Worm (Caenorhabditis elegans) whole organism, mixed stage, embryonic: Measurements from ENCODE around the gene C17C3.6.

Source experiments
- M03D4.4 ChIP-seq: sonication (generic microtip); optimal IDR thresholded peaks from 2 replicates; lab custom pipeline; 2017; ENCODE audit warnings: mild to moderate bottlenecking, missing genetic modification characterization, missing compliant biosample characterization
- ceh-39 ChIP-seq: fragments of 150-350 bp; optimal IDR thresholded peaks from 2 replicates; lab custom pipeline; 2014; ENCODE audit warnings: missing biosample characterization, missing genetic modification characterization
- lin-13 ChIP-seq: fragments of 150-350 bp; optimal IDR thresholded peaks from 2 replicates; lab custom pipeline; 2014; ENCODE audit warnings: missing biosample characterization, missing genetic modification characterization
- nhr-12 ChIP-seq: fragments of 150-350 bp; optimal IDR thresholded peaks from 2 replicates; lab custom pipeline; 2014; ENCODE audit warnings: missing biosample characterization, missing genetic modification characterization
- tbx-8 ChIP-seq: fragments of 200-800 bp; sonication (Bioruptor generic); optimal IDR thresholded peaks from 2 replicates; lab custom pipeline; 2018; ENCODE audit warnings: mild to moderate bottlenecking, missing genetic modification characterization, moderate library complexity, missing compliant biosample characterization
- unc-62 ChIP-seq: fragments of 150-350 bp; optimal IDR thresholded peaks from 2 replicates; lab custom pipeline; 2014; ENCODE audit warnings: missing biosample characterization, missing genetic modification reagents, missing genetic modification characterization

- TF ChIP-seq tbx-8 (GFP tag; lab: Kevin White, UChicago) = no peak
- TF ChIP-seq lin-13 = no peak
- TF ChIP-seq nhr-12 (tag; lab: Kevin White, UChicago) = no peak
- no peak for TF ChIP-seq M03D4.4 (tag; lab: Kevin White, UChicago)
- no peak for TF ChIP-seq ceh-39 (tag; lab: Kevin White, UChicago)
- no peak for TF ChIP-seq unc-62 (GFP tag; lab: Kevin White, UChicago)
Observed at ce11 chrII:5551517-5551916, 1.7 kb downstream of the C17C3.6 start, which contains the start of gene C17C3.5.
